Fruit fly (Drosophila melanogaster) whole organism, embryonic: Measurements from ENCODE around the gene CG15916.

Experiments used
- B-H1 ChIP-seq: fragments of 200-800 bp; sonication (Bioruptor generic); IDR thresholded peaks from 3 replicates; pipeline ENCODE4 v1.3.6; 2022; ENCODE audit warnings: missing biosample characterization, missing genetic modification characterization
- Bdp1 ChIP-seq: fragments of 200-800 bp; sonication (Bioruptor generic); optimal IDR thresholded peaks from 3 replicates; lab custom pipeline; 2016; ENCODE audit warnings: missing biosample characterization, missing genetic modification characterization
- CG15601 ChIP-seq: fragments of 200-800 bp; sonication (Bioruptor generic); optimal IDR thresholded peaks from 3 replicates; lab custom pipeline; 2019; ENCODE audit warnings: missing biosample characterization, mild to moderate bottlenecking, missing genetic modification characterization, moderate library complexity
- CG16813 ChIP-seq: fragments of 200-800 bp; sonication (Bioruptor generic); IDR thresholded peaks from 3 replicates; pipeline ENCODE4 v1.3.6; 2022; ENCODE audit warnings: missing biosample characterization, missing genetic modification characterization; ENCODE audit not compliant: partially characterized antibody
- CG17359 ChIP-seq: fragments of 200-800 bp; sonication (Bioruptor generic); optimal IDR thresholded peaks from 3 replicates; lab custom pipeline; 2018; ENCODE audit warnings: missing biosample characterization, mild to moderate bottlenecking, missing genetic modification characterization, moderate library complexity
- CG1832 ChIP-seq: fragments of 200-800 bp; sonication (Bioruptor generic); optimal IDR thresholded peaks from 2 replicates; lab custom pipeline; 2017; ENCODE audit warnings: missing biosample characterization, mild to moderate bottlenecking, missing genetic modification characterization, inconsistent platforms
- CG2889 ChIP-seq: fragments of 200-800 bp; sonication (Bioruptor generic); IDR thresholded peaks from 3 replicates; pipeline ENCODE4 v1.3.6; 2022; ENCODE audit warnings: missing biosample characterization, missing genetic modification characterization
- CG3065 ChIP-seq: fragments of 200-800 bp; sonication (Bioruptor generic); optimal IDR thresholded peaks from 2 replicates; lab custom pipeline; 2016; ENCODE audit warnings: missing biosample characterization, missing genetic modification characterization
- CG3163 ChIP-seq: fragments of 200-800 bp; sonication (Bioruptor generic); optimal IDR thresholded peaks from 3 replicates; lab custom pipeline; 2016; ENCODE audit warnings: missing biosample characterization, missing genetic modification characterization
- CG32532 ChIP-seq: fragments of 200-800 bp; sonication (Bioruptor generic); IDR thresholded peaks from 2 replicates; pipeline ENCODE4 v1.3.6; 2022; ENCODE audit warnings: missing biosample characterization, missing genetic modification characterization
- CG3407 ChIP-seq: fragments of 200-800 bp; sonication (Bioruptor generic); optimal IDR thresholded peaks from 2 replicates; lab custom pipeline; 2018; ENCODE audit warnings: missing biosample characterization, mild to moderate bottlenecking, missing genetic modification characterization
- CG4404 ChIP-seq: fragments of 200-800 bp; sonication (Bioruptor generic); IDR thresholded peaks from 2 replicates; pipeline ENCODE4 v1.3.6; 2022; ENCODE audit warnings: missing biosample characterization, missing genetic modification characterization
- CG4730 ChIP-seq: fragments of 200-800 bp; sonication (Bioruptor generic); IDR thresholded peaks from 2 replicates; pipeline ENCODE4 v1.3.6; 2022; ENCODE audit warnings: missing biosample characterization, missing genetic modification characterization
- CG5245 ChIP-seq: fragments of 200-800 bp; sonication (Bioruptor generic); optimal IDR thresholded peaks from 3 replicates; lab custom pipeline; 2016; ENCODE audit warnings: missing biosample characterization, missing genetic modification characterization
- CG6683 ChIP-seq: fragments of 200-800 bp; sonication (Bioruptor generic); optimal IDR thresholded peaks from 2 replicates; lab custom pipeline; 2017; ENCODE audit warnings: missing biosample characterization, mild to moderate bottlenecking, missing genetic modification characterization, missing genetic modification reagents
- CG7745 ChIP-seq: fragments of 200-800 bp; sonication (Bioruptor generic); optimal IDR thresholded peaks from 2 replicates; lab custom pipeline; 2018; ENCODE audit warnings: missing biosample characterization, mild to moderate bottlenecking, missing genetic modification characterization, moderate library complexity
- CG7928 ChIP-seq: fragments of 200-800 bp; sonication (Bioruptor generic); optimal IDR thresholded peaks from 2 replicates; lab custom pipeline; 2017; ENCODE audit warnings: missing biosample characterization, mild to moderate bottlenecking, missing genetic modification characterization
- CG9437 ChIP-seq: fragments of 200-800 bp; sonication (Bioruptor generic); optimal IDR thresholded peaks from 2 replicates; lab custom pipeline; 2018; ENCODE audit warnings: missing biosample characterization, mild to moderate bottlenecking, missing genetic modification characterization
- D19A ChIP-seq: fragments of 200-800 bp; optimal IDR thresholded peaks from 3 replicates; lab custom pipeline; 2019; ENCODE audit warnings: missing biosample characterization, mild to moderate bottlenecking, missing genetic modification characterization, moderate library complexity
- Doc3 ChIP-seq: fragments of 200-800 bp; sonication (Bioruptor generic); IDR thresholded peaks from 3 replicates; pipeline ENCODE4 v1.3.6; 2022; ENCODE audit warnings: missing biosample characterization, missing genetic modification characterization; ENCODE audit not compliant: partially characterized antibody
- Fer1 ChIP-seq: fragments of 200-800 bp; sonication (Bioruptor generic); optimal IDR thresholded peaks from 2 replicates; lab custom pipeline; 2017; ENCODE audit warnings: missing biosample characterization, mild to moderate bottlenecking, missing genetic modification characterization
- Fer3 ChIP-seq: fragments of 200-800 bp; sonication (Bioruptor generic); optimal IDR thresholded peaks from 2 replicates; lab custom pipeline; 2018; ENCODE audit warnings: missing biosample characterization, mild to moderate bottlenecking, missing genetic modification characterization, moderate library complexity
- HLH4C ChIP-seq: fragments of 200-800 bp; sonication (Bioruptor generic); IDR thresholded peaks from 3 replicates; pipeline ENCODE4 v1.3.6; 2022; ENCODE audit warnings: missing biosample characterization, missing genetic modification characterization; ENCODE audit not compliant: partially characterized antibody
- Hr39 ChIP-seq: fragments of >200 bp; optimal IDR thresholded peaks from 2 replicates; lab custom pipeline; 2017
- Ptx1 ChIP-seq: fragments of 200-800 bp; sonication (Bioruptor generic); IDR thresholded peaks from 2 replicates; pipeline ENCODE4 v1.3.6; 2022; ENCODE audit warnings: missing biosample characterization, missing genetic modification characterization
- Rfx ChIP-seq: fragments of 200-800 bp; sonication (Bioruptor generic); IDR thresholded peaks from 2 replicates; pipeline ENCODE4 v1.3.6; 2022; ENCODE audit warnings: missing biosample characterization, missing genetic modification characterization
- Sox100B ChIP-seq: fragments of 200-800 bp; sonication (Bioruptor generic); optimal IDR thresholded peaks from 3 replicates; lab custom pipeline; 2018; ENCODE audit warnings: missing biosample characterization, mild to moderate bottlenecking, missing genetic modification characterization
- bsh ChIP-seq, 2 experiments: fragments of 200-800 bp; sonication (Bioruptor generic); optimal IDR thresholded peaks; 2 replicates each; lab custom pipeline; 2017 to 2018; ENCODE audit warnings: mild to moderate bottlenecking in 2 of 2, missing biosample characterization in 2 of 2, missing genetic modification characterization in 2 of 2, moderate library complexity in 1 of 2
- dati ChIP-seq: fragments of 200-800 bp; sonication (Bioruptor generic); IDR thresholded peaks from 2 replicates; pipeline ENCODE4 v1.3.6; 2022; ENCODE audit warnings: missing biosample characterization, missing genetic modification characterization
- fu2 ChIP-seq: fragments of 200-800 bp; sonication (Bioruptor generic); optimal IDR thresholded peaks from 2 replicates; lab custom pipeline; 2016; ENCODE audit warnings: missing biosample characterization, missing genetic modification characterization
- gcm ChIP-seq: fragments of 200-800 bp; sonication (Bioruptor generic); optimal IDR thresholded peaks from 2 replicates; lab custom pipeline; 2019; ENCODE audit warnings: missing biosample characterization, mild to moderate bottlenecking, missing genetic modification characterization, moderate library complexity
- insv ChIP-seq, 2 experiments: fragments of 200-800 bp; sonication (Bioruptor generic); optimal IDR thresholded peaks; 3 replicates each; lab custom pipeline; 2016 to 2018; ENCODE audit warnings: missing biosample characterization in 2 of 2, missing genetic modification characterization in 2 of 2
- lab ChIP-seq: fragments of 200-800 bp; sonication (Bioruptor generic); optimal IDR thresholded peaks from 3 replicates; lab custom pipeline; 2017; ENCODE audit warnings: missing biosample characterization, missing genetic modification characterization, mild to moderate bottlenecking, moderate library complexity, missing genetic modification reagents
- lola ChIP-seq, 3 experiments: fragments of >200 bp in 2 of 3; fragments of 200-800 bp in 1 of 3; sonication (Bioruptor generic) in 1 of 3; optimal IDR thresholded peaks; 2 replicates each; lab custom pipeline; 2017 to 2019; ENCODE audit warnings: missing biosample characterization in 3 of 3, missing genetic modification characterization in 3 of 3, mild to moderate bottlenecking in 1 of 3, moderate library complexity in 1 of 3
- nau ChIP-seq: fragments of 200-800 bp; sonication (Bioruptor generic); optimal IDR thresholded peaks from 3 replicates; lab custom pipeline; 2017; ENCODE audit warnings: missing biosample characterization, mild to moderate bottlenecking, missing genetic modification characterization, missing genetic modification reagents
- onecut ChIP-seq: fragments of 200-800 bp; sonication (Bioruptor generic); IDR thresholded peaks from 2 replicates; pipeline ENCODE4 v1.3.6; 2022; ENCODE audit warnings: missing biosample characterization, missing genetic modification characterization
- otp ChIP-seq: fragments of 200-800 bp; sonication (Bioruptor generic); IDR thresholded peaks from 3 replicates; pipeline ENCODE4, ENCODE4 v1.3.6; 2022; ENCODE audit warnings: missing biosample characterization, missing genetic modification characterization
- sens ChIP-seq: fragments of 200-800 bp; sonication (Bioruptor generic); peaks from one replicate; lab custom pipeline; 2016; ENCODE audit warnings: missing biosample characterization, missing genetic modification characterization
- sima ChIP-seq: fragments of 200-800 bp; sonication (Bioruptor generic); optimal IDR thresholded peaks from 2 replicates; lab custom pipeline; 2016; ENCODE audit warnings: missing biosample characterization, missing genetic modification characterization
- sqz ChIP-seq: fragments of 200-800 bp; sonication (Bioruptor generic); optimal IDR thresholded peaks from 3 replicates; lab custom pipeline; 2018; ENCODE audit warnings: missing biosample characterization, mild to moderate bottlenecking, missing genetic modification characterization
- tap ChIP-seq: fragments of 200-800 bp; optimal IDR thresholded peaks from 3 replicates; lab custom pipeline; 2019; ENCODE audit warnings: missing biosample characterization, mild to moderate bottlenecking, missing genetic modification characterization, moderate library complexity
- tll ChIP-seq, 2 experiments: fragments of 200-800 bp in 1 of 2; fragments of >200 bp in 1 of 2; sonication (Bioruptor generic) in 1 of 2; optimal IDR thresholded peaks; 2 replicates each; lab custom pipeline; 2017 to 2019; ENCODE audit warnings: missing biosample characterization in 2 of 2, missing genetic modification characterization in 2 of 2, mild to moderate bottlenecking in 1 of 2, moderate library complexity in 1 of 2
- toy ChIP-seq: fragments of 200-800 bp; sonication (Bioruptor generic); IDR thresholded peaks from 2 replicates; pipeline ENCODE4 v1.3.6; 2022; ENCODE audit warnings: missing biosample characterization, missing genetic modification characterization
- unpg ChIP-seq: fragments of 200-800 bp; sonication (Bioruptor generic); optimal IDR thresholded peaks from 3 replicates; lab custom pipeline; 2018; ENCODE audit warnings: missing biosample characterization, mild to moderate bottlenecking, missing genetic modification characterization, moderate library complexity
- vfl ChIP-seq: fragments of 200-800 bp; sonication (Bioruptor generic); optimal IDR thresholded peaks from 2 replicates; lab custom pipeline; 2016; ENCODE audit warnings: missing biosample characterization, missing genetic modification characterization
- vnd ChIP-seq: fragments of 200-800 bp; sonication (Bioruptor generic); IDR thresholded peaks from 3 replicates; pipeline ENCODE4 v1.3.6; 2022; ENCODE audit warnings: missing biosample characterization, missing genetic modification characterization; ENCODE audit not compliant: partially characterized antibody
- z ChIP-seq: fragments of 200-800 bp; sonication (Bioruptor generic); IDR thresholded peaks from 3 replicates; pipeline ENCODE4 v1.3.6; 2022; ENCODE audit warnings: missing biosample characterization, missing genetic modification characterization
- zen ChIP-seq: fragments of 200-800 bp; sonication (Bioruptor generic); optimal IDR thresholded peaks from 3 replicates; lab custom pipeline; 2018; ENCODE audit warnings: missing biosample characterization, mild to moderate bottlenecking, missing genetic modification characterization, moderate library complexity

The CG15916 gene

dm6 chrX:15891606-15892345 is 1.4 kb downstream of the CG15916 start, which contains the start of gene shi (continued):
- TF ChIP-seq vnd (peak; percentile 99), unpg (no peak), Doc3 (GFP tag; lab: Robert Waterston, UW) (peak; percentile 91), lab (GFP tag; lab: Kevin White, UChicago) (peak; percentile 15), CG32532 (GFP tag; lab: Robert Waterston, UW) (peak; percentile 47; the same call in 1 of the 2 replicates), zen (tag; lab: Kevin White, UChicago) (peak; percentile 46)

- TF ChIP-seq HLH4C (GFP tag; lab: Robert Waterston, UW) (no peak), tll (GFP tag; optimal IDR thresholded peaks at IDR 0.05; lab: Kevin White, UChicago) (no peak), CG7928 (GFP tag; lab: Kevin White, UChicago) (no peak), CG3065 (GFP tag; lab: Kevin White, UChicago) (no peak), gcm (GFP tag; lab: Kevin White, UChicago) (no peak), CG17359 (tag; lab: Kevin White, UChicago) (peak; percentile 33), CG16813 (GFP tag; lab: Robert Waterston, UW) (no peak), Rfx (GFP tag; lab: Robert Waterston, UW) (no peak), Bdp1 (GFP tag; lab: Kevin White, UChicago) (no peak), Fer3 (tag; lab: Kevin White, UChicago) (no peak), Sox100B (GFP tag; lab: Kevin White, UChicago) (peak; percentile 15), CG1832 (GFP tag; lab: Kevin White, UChicago) (no peak), sqz (GFP tag; lab: Kevin White, UChicago) (peak; percentile 12), otp (GFP tag; lab: Robert Waterston, UW) (no peak), nau (no peak), dati (GFP tag; lab: Robert Waterston, UW) (no peak), CG7745 (no peak), onecut (GFP tag; lab: Robert Waterston, UW) (peak; percentile 35; the same call in 1 of the 2 replicates), insv (GFP tag; optimal IDR thresholded peaks at IDR 0.05; lab: Kevin White, UChicago) (no peak), Ptx1 (no peak), CG4404 (GFP tag; lab: Robert Waterston, UW) (no peak), CG6683 (GFP tag; lab: Kevin White, UChicago) (no peak), CG15601 (tag; lab: Kevin White, UChicago) (peak; percentile 24), Hr39 (no peak), tap (tag; lab: Kevin White, UChicago) (no peak), z (GFP tag; lab: Robert Waterston, UW) (no peak), sens (GFP tag; lab: Kevin White, UChicago) (peak; percentile 66), sima (GFP tag; lab: Kevin White, UChicago) (no peak), lola (GFP tag; optimal IDR thresholded peaks at IDR 0.05; lab: Kevin White, UChicago) (no peak), toy (GFP tag; lab: Robert Waterston, UW) (no peak), D19A (peak; percentile 73), CG3163 (no peak), CG3407 (GFP tag; lab: Kevin White, UChicago) (peak; percentile 39), CG2889 (GFP tag; lab: Robert Waterston, UW) (no peak), vfl (GFP tag; lab: Kevin White, UChicago) (no peak), B-H1 (GFP tag; lab: Robert Waterston, UW) (no peak), Fer1 (GFP tag; lab: Kevin White, UChicago) (peak; percentile 11), fu2 (no peak), bsh (GFP tag; optimal IDR thresholded peaks at IDR 0.05; lab: Kevin White, UChicago) (no peak), CG9437 (GFP tag; lab: Kevin White, UChicago) (no peak), CG5245 (no peak), CG4730 (GFP tag; lab: Robert Waterston, UW) (no peak)
Observed at dm6 chrX:15893732-15894264, 3.4 kb downstream of the CG15916 start.
